Fruit fly (Drosophila melanogaster): Measurements from ENCODE around the gene ome.
A peak's percentile ranks its signal among the peaks of the same experiment; 100 is the strongest.

ome gene

DNA sequence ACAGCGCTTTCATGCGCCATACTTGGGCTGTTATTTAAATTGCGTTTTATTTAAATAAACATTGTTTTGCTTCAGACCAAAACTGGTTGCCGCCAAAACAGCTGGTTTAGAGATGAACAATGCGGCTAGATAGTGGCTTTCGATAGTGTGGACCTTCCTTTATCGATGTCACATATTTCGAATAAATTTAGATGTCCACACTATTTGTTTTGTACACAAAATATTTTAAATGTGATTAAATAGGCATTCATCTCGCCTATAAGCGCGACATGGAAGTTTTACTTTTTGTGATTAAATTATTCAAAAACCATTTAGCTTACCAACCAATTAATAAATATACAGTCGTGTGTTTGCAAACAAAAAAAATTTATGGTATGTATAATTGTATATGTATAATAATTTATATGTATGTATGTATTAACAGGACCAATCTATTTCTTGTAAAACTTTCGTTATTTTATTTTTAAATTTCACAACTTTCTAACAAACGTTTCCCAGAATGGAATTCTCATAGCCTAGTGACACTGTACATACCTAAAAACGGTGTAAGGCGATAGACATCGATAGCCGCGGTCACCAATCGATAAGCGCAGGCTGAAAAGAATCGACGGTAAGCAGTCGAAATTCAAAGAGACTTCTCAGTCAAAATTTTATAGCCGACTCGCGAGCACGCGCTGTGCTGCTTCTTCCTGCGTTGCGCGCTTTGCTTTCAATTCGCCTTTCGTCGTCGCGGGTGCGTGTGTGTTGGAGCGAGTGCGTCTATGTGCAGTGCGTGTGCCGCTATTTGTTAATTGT, 40.5 kb upstream of the ome start, which contains the start of the genes RecQ5 and dlp (continued):
- TF ChIP-seq oc (tag; optimal IDR thresholded peaks at IDR 0.05) (peak; percentile 48), sc (optimal IDR thresholded peaks at IDR 0.05) (no peak), sc (GFP tag; optimal IDR thresholded peaks at IDR 0.05) (peak; percentile 66), CG33557 (GFP tag; optimal IDR thresholded peaks at IDR 0.05) (peak; percentile 66), CG16779 (GFP tag; IDR thresholded peaks at IDR 0.05) (peak; percentile 59), Fer2 (tag; optimal IDR thresholded peaks at IDR 0.05) (peak; percentile 63), MBD-R2 (GFP tag; IDR thresholded peaks at IDR 0.05) (peak; percentile 67), sob (GFP tag; IDR thresholded peaks at IDR 0.05) (peak; percentile 81), Mad (GFP tag; optimal IDR thresholded peaks at IDR 0.05) (peak; percentile 54), CG3995 (GFP tag; optimal IDR thresholded peaks at IDR 0.05) (peak; percentile 98), CG11093 (GFP tag; IDR thresholded peaks at IDR 0.05) (peak; percentile 42; the same call in 1 of the 3 replicates), CG2116 (GFP tag; optimal IDR thresholded peaks at IDR 0.05) (peak; percentile 84), Drgx (GFP tag; IDR thresholded peaks at IDR 0.05) (peak; percentile 43), B-H1 (GFP tag; IDR thresholded peaks at IDR 0.05) (peak; percentile 53), CG18476 (GFP tag; optimal IDR thresholded peaks at IDR 0.05) (peak; percentile 81), Dip2 (GFP tag; IDR thresholded peaks at IDR 0.05) (no peak), CG10462 (GFP tag; optimal IDR thresholded peaks at IDR 0.05) (peak; percentile 71), CG8290 (GFP tag; optimal IDR thresholded peaks at IDR 0.05) (peak; percentile 91), CG8290 (tag; optimal IDR thresholded peaks at IDR 0.05) (peak; percentile 46 to 88), Dp (GFP tag; optimal IDR thresholded peaks at IDR 0.05) (peak; percentile 58), nerfin-2 (GFP tag; IDR thresholded peaks at IDR 0.05; ENCODE audit: partially characterized antibody) (peak; percentile 84), CG7556 (GFP tag; optimal IDR thresholded peaks at IDR 0.05) (peak; percentile 84), CG11456 (GFP tag; IDR thresholded peaks at IDR 0.05) (peak; percentile 62; the same call in 2 of the 3 replicates), dimm (GFP tag; IDR thresholded peaks at IDR 0.05) (peak; percentile 36; the same call in 1 of the 2 replicates), slou (GFP tag; optimal IDR thresholded peaks at IDR 0.05) (peak; percentile 64), CG11085 (GFP tag; IDR thresholded peaks at IDR 0.05) (peak; percentile 62; the same call in 1 of the 2 replicates), CG12391 (tag; optimal IDR thresholded peaks at IDR 0.05) (peak; percentile 90), Dek (tag; optimal IDR thresholded peaks at IDR 0.05) (peak; percentile 73), Adf1 (GFP tag; IDR thresholded peaks at IDR 0.05) (peak; percentile 67), crol (GFP tag; IDR thresholded peaks at IDR 0.05) (no peak; the same call in 1 of the 2 replicates), HLH4C (GFP tag; IDR thresholded peaks at IDR 0.05; ENCODE audit: partially characterized antibody) (peak; percentile 93), D19B (GFP tag; optimal IDR thresholded peaks at IDR 0.05) (peak; percentile 46), vvl (GFP tag; IDR thresholded peaks at IDR 0.05) (peak; percentile 84), CG8281 (tag; optimal IDR thresholded peaks at IDR 0.05) (peak; percentile 26), hbn (GFP tag; IDR thresholded peaks at IDR 0.05; ENCODE audit: partially characterized antibody) (peak; percentile 86), CG7987 (GFP tag; optimal IDR thresholded peaks at IDR 0.05) (peak; percentile 7), Sin3A (optimal IDR thresholded peaks at IDR 0.05) (peak; percentile 13), amos (GFP tag; IDR thresholded peaks at IDR 0.05; ENCODE audit: partially characterized antibody) (peak; percentile 96), cad (GFP tag; optimal IDR thresholded peaks at IDR 0.05) (no peak), ro (GFP tag; IDR thresholded peaks at IDR 0.05) (no peak), shn (GFP tag; optimal IDR thresholded peaks at IDR 0.05) (peak; percentile 10), Hmx (GFP tag; optimal IDR thresholded peaks at IDR 0.05) (peak; percentile 23), emc (GFP tag; optimal IDR thresholded peaks at IDR 0.05) (no peak), CG1233 (GFP tag; optimal IDR thresholded peaks at IDR 0.05) (peak; percentile 62), CG9797 (GFP tag; optimal IDR thresholded peaks at IDR 0.05) (peak; percentile 17), pzg (GFP tag; optimal IDR thresholded peaks at IDR 0.05) (peak; percentile 56), CG7928 (GFP tag; optimal IDR thresholded peaks at IDR 0.05) (peak; percentile 5), CG6813 (GFP tag; optimal IDR thresholded peaks at IDR 0.05) (peak; percentile 53), CG3847 (GFP tag; IDR thresholded peaks at IDR 0.05) (peak; percentile 81)

All from whole organism, embryonic.